Worm (Caenorhabditis elegans) whole organism, L4/young adult: ENCODE results near the gene spp-19.

Experiments used
- W03F9.2 ChIP-seq: fragments of 150-350 bp; optimal IDR thresholded peaks from 2 replicates; lab custom pipeline; 2014; ENCODE audit warnings: missing biosample characterization, missing genetic modification characterization
- dao-5 ChIP-seq: sonication (generic microtip); optimal IDR thresholded peaks from 2 replicates; lab custom pipeline; 2016; ENCODE audit warnings: missing genotype, missing genetic modification characterization, moderate library complexity, missing compliant biosample characterization

DNA sequence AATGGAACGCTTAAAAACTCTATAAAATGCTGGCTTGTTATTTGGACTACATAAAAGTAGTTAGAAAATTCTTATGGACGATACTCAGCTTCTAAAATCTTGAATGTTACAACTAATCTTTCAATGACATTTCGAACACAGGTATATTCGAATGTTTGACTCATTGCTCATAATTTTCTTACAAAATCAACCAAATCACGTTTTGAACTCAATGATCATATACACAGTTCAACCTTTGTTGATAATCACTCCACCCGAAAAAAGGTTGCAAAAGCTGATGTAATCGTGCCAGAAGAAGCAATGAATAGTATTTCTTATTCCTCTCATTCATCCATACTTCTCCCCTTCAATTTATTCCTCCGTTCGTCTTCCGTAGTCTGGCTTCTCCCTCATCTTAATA lies 12.3 kb downstream of the spp-19 start, which contains the start of gene K04A8.20:
- no peak for TF ChIP-seq dao-5 (tag; lab: Kevin White, UChicago)
- no peak for TF ChIP-seq W03F9.2 (tag; lab: Kevin White, UChicago)
